Worm (Caenorhabditis elegans) whole organism, late embryonic: Measurements from ENCODE around the gene copz-1.

Experiments
- C08G9.2 ChIP-seq: sonication (generic microtip); optimal IDR thresholded peaks from 2 replicates; lab custom pipeline; 2016; ENCODE audit warnings: mild to moderate bottlenecking, missing genetic modification characterization, moderate library complexity, missing compliant biosample characterization
- K02D7.2 ChIP-seq: sonication (generic microtip); optimal IDR thresholded peaks from 2 replicates; lab custom pipeline; 2017; ENCODE audit warnings: mild to moderate bottlenecking, missing genetic modification characterization, missing compliant biosample characterization
- Y22D7AL.16 ChIP-seq: sonication (generic microtip); optimal IDR thresholded peaks from 2 replicates; lab custom pipeline; 2016; ENCODE audit warnings: missing genetic modification characterization, missing compliant biosample characterization
- ama-1 ChIP-seq: fragments of 150-350 bp; optimal IDR thresholded peaks from 2 replicates; lab custom pipeline; 2014
- ceh-14 ChIP-seq: sonication (generic microtip); optimal IDR thresholded peaks from 2 replicates; lab custom pipeline; 2016; ENCODE audit warnings: missing genotype, missing genetic modification characterization, missing compliant biosample characterization
- ceh-18 ChIP-seq: sonication (generic microtip); optimal IDR thresholded peaks from 2 replicates; lab custom pipeline; 2016; ENCODE audit warnings: missing genetic modification characterization, missing compliant biosample characterization
- ceh-2 ChIP-seq: sonication (generic microtip); optimal IDR thresholded peaks from 2 replicates; lab custom pipeline; 2016; ENCODE audit warnings: missing genotype, missing genetic modification characterization, missing compliant biosample characterization
- ceh-22 ChIP-seq: sonication (generic microtip); optimal IDR thresholded peaks from 2 replicates; lab custom pipeline; 2017; ENCODE audit warnings: missing biosample characterization, missing genetic modification characterization
- ceh-30 ChIP-seq: fragments of 150-350 bp; optimal IDR thresholded peaks from 2 replicates; lab custom pipeline; 2014; ENCODE audit warnings: missing biosample characterization, missing genetic modification characterization
- ceh-31 ChIP-seq: sonication (generic microtip); optimal IDR thresholded peaks from 2 replicates; lab custom pipeline; 2016; ENCODE audit warnings: missing genetic modification characterization, missing compliant biosample characterization
- ceh-45 ChIP-seq: fragments of 200-800 bp; sonication (Bioruptor generic); IDR thresholded peaks from 2 replicates; pipeline ENCODE4 v1.3.6; 2022; ENCODE audit warnings: missing genetic modification reagents, missing genetic modification characterization, missing compliant biosample characterization
- ceh-6 ChIP-seq: fragments of 200-800 bp; sonication (Bioruptor generic); optimal IDR thresholded peaks from 2 replicates; lab custom pipeline; 2018; ENCODE audit warnings: mild to moderate bottlenecking, missing genetic modification characterization, missing compliant biosample characterization
- elt-2 ChIP-seq: sonication (generic microtip); optimal IDR thresholded peaks from 2 replicates; lab custom pipeline; 2016; ENCODE audit warnings: missing genetic modification reagents, missing genetic modification characterization, missing compliant biosample characterization
- eyg-1 ChIP-seq: sonication (generic microtip); optimal IDR thresholded peaks from 2 replicates; lab custom pipeline; 2016; ENCODE audit warnings: missing genotype, missing genetic modification characterization, missing compliant biosample characterization
- fkh-6 ChIP-seq: sonication (generic microtip); optimal IDR thresholded peaks from 2 replicates; lab custom pipeline; 2016; ENCODE audit warnings: missing genetic modification characterization, missing compliant biosample characterization
- hlh-15 ChIP-seq: sonication (generic microtip); optimal IDR thresholded peaks from 2 replicates; lab custom pipeline; 2016; ENCODE audit warnings: missing genetic modification characterization, missing compliant biosample characterization
- hlh-30 ChIP-seq: sonication (generic microtip); optimal IDR thresholded peaks from 2 replicates; lab custom pipeline; 2017; ENCODE audit warnings: antibody characterized with exemption, missing genetic modification characterization, missing compliant biosample characterization; ENCODE audit not compliant: insufficient read depth
- hlh-6 ChIP-seq: sonication (generic microtip); optimal IDR thresholded peaks from 2 replicates; lab custom pipeline; 2016; ENCODE audit warnings: missing genotype, missing genetic modification characterization, missing compliant biosample characterization
- hlh-8 ChIP-seq: sonication (generic microtip); optimal IDR thresholded peaks from 2 replicates; lab custom pipeline; 2016; ENCODE audit warnings: missing genotype, missing genetic modification characterization, missing compliant biosample characterization
- lin-11 ChIP-seq: fragments of 200-800 bp; sonication (Bioruptor generic); optimal IDR thresholded peaks from 2 replicates; lab custom pipeline; 2018; ENCODE audit warnings: mild to moderate bottlenecking, missing genetic modification characterization, missing compliant biosample characterization
- nfya-1 ChIP-seq: sonication (generic microtip); optimal IDR thresholded peaks from 2 replicates; lab custom pipeline; 2017; ENCODE audit warnings: missing genetic modification characterization, mild to moderate bottlenecking, missing compliant biosample characterization, antibody characterized with exemption, moderate library complexity
- nhr-11 ChIP-seq: fragments of 150-350 bp; optimal IDR thresholded peaks from 2 replicates; lab custom pipeline; 2014; ENCODE audit warnings: missing biosample characterization, missing genetic modification characterization
- nhr-232 ChIP-seq: sonication (generic microtip); optimal IDR thresholded peaks from 2 replicates; lab custom pipeline; 2016; ENCODE audit warnings: missing genetic modification characterization, missing compliant biosample characterization
- npax-4 ChIP-seq: sonication (generic microtip); optimal IDR thresholded peaks from 2 replicates; lab custom pipeline; 2016; ENCODE audit warnings: missing genetic modification characterization, missing compliant biosample characterization
- odd-2 ChIP-seq: sonication (generic microtip); optimal IDR thresholded peaks from 2 replicates; lab custom pipeline; 2017; ENCODE audit warnings: antibody characterized with exemption, mild to moderate bottlenecking, missing genetic modification characterization, missing compliant biosample characterization
- pax-1 ChIP-seq: fragments of 150-350 bp; optimal IDR thresholded peaks from 2 replicates; lab custom pipeline; 2014; ENCODE audit warnings: missing biosample characterization, missing genetic modification characterization
- pha-4 ChIP-seq: fragments of 150-350 bp; optimal IDR thresholded peaks from 2 replicates; lab custom pipeline; 2018; ENCODE audit warnings: missing biosample characterization, missing genetic modification reagents, missing genetic modification characterization
- pqm-1 ChIP-seq: sonication (generic microtip); optimal IDR thresholded peaks from 2 replicates; lab custom pipeline; 2016; ENCODE audit warnings: missing genetic modification characterization, missing compliant biosample characterization
- pros-1 ChIP-seq: fragments of 150-350 bp; optimal IDR thresholded peaks from 2 replicates; lab custom pipeline; 2014; ENCODE audit warnings: missing biosample characterization, missing genetic modification reagents, missing genetic modification characterization
- ref-2 ChIP-seq: sonication (generic microtip); optimal IDR thresholded peaks from 2 replicates; lab custom pipeline; 2016; ENCODE audit warnings: missing genetic modification characterization, missing compliant biosample characterization
- rnt-1 ChIP-seq: sonication (generic microtip); optimal IDR thresholded peaks from 2 replicates; lab custom pipeline; 2016; ENCODE audit warnings: missing genetic modification characterization, missing compliant biosample characterization
- sox-2 ChIP-seq: fragments of 200-800 bp; sonication (Bioruptor generic); IDR thresholded peaks from 2 replicates; pipeline ENCODE4 v1.3.6; 2022; ENCODE audit warnings: missing genetic modification reagents, missing genetic modification characterization, missing compliant biosample characterization
- tbx-2 ChIP-seq: sonication (generic microtip); optimal IDR thresholded peaks from 2 replicates; lab custom pipeline; 2016; ENCODE audit warnings: missing genetic modification characterization, missing compliant biosample characterization
- unc-42 ChIP-seq: sonication (generic microtip); optimal IDR thresholded peaks from 2 replicates; lab custom pipeline; 2016; ENCODE audit warnings: missing genotype, missing genetic modification characterization, missing compliant biosample characterization

Gene copz-1

DNA sequence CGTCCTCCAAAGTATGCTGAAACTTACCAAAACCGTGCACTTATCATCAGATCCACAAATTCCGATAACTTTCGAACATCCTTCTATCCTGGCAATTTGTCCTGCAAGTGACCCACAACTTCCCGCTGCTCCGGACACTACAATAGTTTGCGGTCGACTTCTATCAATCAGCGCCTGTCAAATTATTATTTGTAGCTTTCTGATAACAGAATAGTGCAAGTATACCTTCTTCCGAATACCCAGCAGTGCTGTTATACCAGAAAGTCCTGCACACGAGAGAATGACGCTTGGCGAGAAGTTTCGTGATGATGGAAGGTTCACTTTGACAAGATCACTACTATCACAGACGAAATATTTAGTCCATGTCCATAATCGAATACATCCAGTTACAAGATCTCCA, 13.3 kb upstream of the copz-1 start:
- TF ChIP-seq fkh-6 (tag; lab: Kevin White, UChicago): no peak
- no peak for TF ChIP-seq ceh-6
- TF ChIP-seq unc-42: no peak
- no peak for TF ChIP-seq Y22D7AL.16 (tag; lab: Kevin White, UChicago)
- TF ChIP-seq hlh-15 (tag; lab: Kevin White, UChicago): no peak
- no peak for TF ChIP-seq C08G9.2 (tag; lab: Kevin White, UChicago)
- no peak for TF ChIP-seq hlh-6 (tag; lab: Kevin White, UChicago)
- TF ChIP-seq tbx-2 (tag; lab: Kevin White, UChicago): no peak
- no peak for TF ChIP-seq nhr-11
- no peak for TF ChIP-seq npax-4 (tag; lab: Kevin White, UChicago)
- no peak for TF ChIP-seq lin-11 (tag; lab: Kevin White, UChicago)
- TF ChIP-seq nhr-232: no peak
- no peak for TF ChIP-seq hlh-30 (tag; lab: Kevin White, UChicago)
- TF ChIP-seq ceh-14 (tag; lab: Kevin White, UChicago): no peak
- no peak for TF ChIP-seq nfya-1 (tag; lab: Kevin White, UChicago)
- TF ChIP-seq ama-1: no peak
- no peak for TF ChIP-seq pax-1 (tag; lab: Kevin White, UChicago)

DNA sequence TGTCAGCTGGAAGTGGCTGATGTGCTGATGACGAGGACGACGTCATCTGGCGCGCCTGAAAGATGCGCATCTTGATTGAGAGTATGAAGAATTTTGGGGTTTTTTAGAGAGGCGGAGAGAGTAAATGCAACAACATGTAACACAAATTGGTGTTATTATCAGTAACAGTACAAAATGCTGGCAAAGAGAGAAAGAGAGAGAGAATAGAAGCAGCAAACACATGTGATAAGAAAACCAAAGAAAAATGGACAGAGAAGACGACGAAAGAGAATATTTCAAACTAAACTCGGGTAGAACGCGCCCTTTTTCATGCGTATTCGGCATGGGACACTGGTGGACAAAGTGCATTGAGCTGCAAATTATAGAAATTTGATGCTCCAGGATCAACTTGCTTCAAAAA, 11.8 kb upstream of the copz-1 start, which contains the start of gene M106.3:
Gene M106.3 (minus strand): TSS at position 70 of the 400 bp plus-strand sequence.
- TF ChIP-seq ceh-2 (no peak), pax-1 (tag; lab: Kevin White, UChicago) (no peak), ref-2 (tag; lab: Kevin White, UChicago) (no peak), elt-2 (tag; lab: Kevin White, UChicago) (peak; percentile 15), rnt-1 (tag; lab: Kevin White, UChicago) (no peak), ceh-14 (tag; lab: Kevin White, UChicago) (no peak), ceh-31 (no peak), ceh-45 (GFP tag; lab: Robert Waterston, UW) (no peak), hlh-8 (no peak)

DNA sequence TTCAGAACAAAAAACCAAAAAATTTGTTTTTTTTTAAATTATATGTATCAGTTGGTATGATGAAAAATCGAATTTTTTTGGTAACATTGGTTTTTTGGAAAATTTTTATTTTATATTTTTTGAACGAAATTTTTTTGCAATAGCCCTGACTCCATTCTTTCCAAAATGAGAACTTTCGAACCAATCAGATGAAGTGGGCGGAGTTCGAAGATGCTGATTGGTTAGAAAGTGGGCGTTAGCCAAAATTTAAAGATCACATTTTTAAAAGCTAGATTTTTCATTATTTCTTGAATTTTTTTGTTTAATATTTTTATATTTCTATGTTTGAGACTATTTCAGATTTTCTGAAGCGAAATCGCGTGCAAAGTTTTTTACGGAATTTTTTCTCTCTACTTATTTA, 11.4 kb upstream of the copz-1 start:
- TF ChIP-seq ceh-30 (tag; lab: Kevin White, UChicago) (no peak), nfya-1 (tag; lab: Kevin White, UChicago) (peak; percentile 98)

DNA sequence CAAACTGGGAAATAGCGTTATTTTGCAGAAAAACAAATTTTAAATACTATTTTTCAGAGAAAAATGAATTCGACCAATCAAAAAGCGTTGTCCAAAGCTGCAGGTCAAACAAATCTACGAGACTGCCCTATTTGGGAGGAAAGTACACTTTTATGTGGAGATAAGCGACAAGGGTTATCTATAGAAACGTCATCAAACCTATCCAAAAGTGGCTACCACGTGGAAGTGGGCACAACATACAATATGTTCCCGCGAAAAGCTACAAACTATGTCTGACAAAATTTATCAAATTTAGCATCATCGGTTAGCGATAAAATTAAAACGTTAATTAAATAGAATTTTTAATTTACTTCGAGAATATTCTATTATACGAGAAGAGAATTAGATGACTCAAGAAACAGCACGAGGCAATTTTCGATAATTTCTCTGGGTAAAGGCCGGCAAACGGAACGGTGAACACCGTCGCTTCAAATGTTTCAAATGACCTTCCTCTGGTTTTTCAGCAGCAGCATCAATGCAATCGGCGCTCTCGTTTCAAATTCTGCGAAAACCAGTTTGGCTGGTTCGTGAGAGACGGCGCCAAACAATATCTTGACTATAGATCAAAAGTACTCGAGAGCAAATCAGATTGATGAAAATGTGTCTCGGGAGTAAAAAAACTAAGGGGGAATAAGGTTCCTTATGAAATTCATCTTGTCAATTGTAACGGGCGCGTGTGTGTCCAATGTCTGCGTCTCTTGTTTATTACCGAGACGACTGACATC, 10.8 kb upstream of the copz-1 start:
- TF ChIP-seq odd-2: no peak
- peak; percentile 60 for TF ChIP-seq elt-2 (tag; lab: Kevin White, UChicago)

DNA sequence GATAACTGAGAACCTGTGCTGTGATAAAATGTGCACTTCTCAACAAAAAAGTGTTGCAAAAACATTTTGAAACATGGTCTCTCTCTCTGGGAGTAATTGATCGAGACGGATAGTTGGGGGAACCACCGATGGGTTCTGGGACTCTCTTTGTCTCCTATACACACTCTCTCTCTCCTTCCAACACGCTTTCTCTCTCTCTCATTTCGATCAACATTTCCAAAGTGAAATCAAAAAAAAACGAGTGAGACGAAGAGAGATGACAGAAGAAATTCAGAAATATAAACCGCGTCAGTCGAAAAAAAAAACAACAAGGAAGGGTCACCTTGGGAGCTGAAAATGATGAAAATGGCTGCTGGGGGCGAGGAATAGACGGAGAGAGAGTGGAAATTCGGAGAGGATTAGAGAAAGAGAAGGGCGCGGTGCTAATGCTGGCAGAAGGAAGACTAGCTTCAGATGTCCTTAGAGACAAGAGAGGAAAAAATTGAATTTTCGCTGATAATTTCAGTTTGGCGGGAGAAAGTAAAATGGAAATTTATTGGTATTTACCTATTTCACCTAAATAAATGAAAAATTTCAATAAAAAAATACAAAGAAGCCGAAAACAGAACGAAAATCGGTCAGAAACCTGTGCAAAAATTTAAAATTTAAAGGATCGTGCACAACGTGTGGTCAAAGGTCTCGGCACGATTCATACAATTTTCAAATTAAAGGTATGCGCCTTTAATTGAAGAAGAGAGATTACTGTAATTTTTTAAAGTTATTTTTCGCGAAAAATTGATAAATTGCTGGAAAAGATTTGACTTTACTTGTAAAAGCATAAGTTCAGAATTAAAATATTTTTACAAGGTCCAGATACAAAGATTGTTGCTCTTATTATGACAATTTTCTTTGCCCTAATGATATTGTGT, 9.7 kb upstream of the copz-1 start:
- TF ChIP-seq pqm-1 (no peak), sox-2 (GFP tag; lab: Robert Waterston, UW) (no peak), eyg-1 (tag; lab: Kevin White, UChicago) (no peak), nfya-1 (tag; lab: Kevin White, UChicago) (peak; percentile 2), nhr-232 (no peak)

DNA sequence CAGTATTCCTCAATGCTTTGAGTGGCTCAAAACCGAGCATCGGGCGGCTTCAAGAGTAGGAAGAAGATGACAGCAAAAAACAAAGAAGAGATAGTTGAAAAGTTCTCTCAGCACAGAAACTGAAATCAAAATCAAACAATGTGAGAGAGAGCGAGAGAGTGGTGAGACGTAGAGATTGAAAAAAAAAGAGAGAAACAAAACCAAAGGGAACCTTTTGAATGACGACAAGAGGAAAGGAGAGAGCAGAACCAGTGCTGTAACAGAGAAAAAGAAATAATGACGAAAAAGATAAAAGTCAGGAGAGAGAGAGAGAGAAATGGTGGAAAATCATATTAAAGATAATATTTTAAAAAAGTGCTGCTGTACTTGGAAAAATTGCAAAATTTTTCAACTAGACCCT, 5.5 kb upstream of the copz-1 start:
- no peak for TF ChIP-seq pros-1
- no peak for TF ChIP-seq ceh-22 (tag; lab: Kevin White, UChicago)
- TF ChIP-seq pha-4: no peak
- no peak for TF ChIP-seq K02D7.2 (tag; lab: Kevin White, UChicago)
- peak; percentile 59 for TF ChIP-seq ceh-18 (tag; lab: Kevin White, UChicago)
- no peak for TF ChIP-seq Y22D7AL.16 (tag; lab: Kevin White, UChicago)
- no peak for TF ChIP-seq pax-1 (tag; lab: Kevin White, UChicago)
